Worm (Caenorhabditis elegans): ENCODE results near the gene lgc-38.

DNA sequence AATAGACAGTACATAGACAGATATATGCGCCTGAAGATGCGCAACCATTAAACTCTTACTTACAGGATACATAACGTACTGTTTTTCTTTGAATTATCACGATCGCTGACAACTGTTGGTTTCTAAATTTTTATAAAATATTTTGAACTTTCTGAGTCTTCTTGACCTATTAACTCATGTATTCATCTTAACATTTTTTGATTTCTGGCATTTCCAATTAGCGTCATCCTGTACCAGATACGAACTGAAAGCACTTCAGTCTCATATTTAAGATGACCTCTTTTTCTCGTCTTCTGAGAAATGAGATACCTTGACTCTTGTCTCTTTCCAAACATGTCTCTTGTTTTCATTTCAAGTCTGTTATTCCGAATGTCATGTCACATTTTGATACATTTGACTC is 4.8 kb downstream of the lgc-38 start:
- TF ChIP-seq nhr-11 (tag; optimal IDR thresholded peaks at IDR 0.05) (no peak), tag-97 (GFP tag; IDR thresholded peaks at IDR 0.05) (no peak)

Data from whole organism, L4 larva.